Worm (Caenorhabditis elegans) whole organism, early embryonic: ENCODE data around the gene Y39A1A.10.

Experiments used
- aly-1 ChIP-seq: sonication (generic microtip); optimal IDR thresholded peaks from 2 replicates; lab custom pipeline; 2016; ENCODE audit warnings: missing genetic modification characterization, missing compliant biosample characterization
- ama-1 ChIP-seq: fragments of 150-350 bp; optimal IDR thresholded peaks from 2 replicates; lab custom pipeline; 2014
- ceh-13 ChIP-seq: fragments of 200-800 bp; sonication (Bioruptor generic); optimal IDR thresholded peaks from 2 replicates; lab custom pipeline; 2018; ENCODE audit warnings: mild to moderate bottlenecking, missing genetic modification characterization, missing compliant biosample characterization
- flt-1 ChIP-seq: fragments of 200-800 bp; sonication (Bioruptor generic); IDR thresholded peaks from 2 replicates; pipeline ENCODE4 v1.3.6; 2022; ENCODE audit warnings: missing genetic modification characterization, missing compliant biosample characterization
- hnd-1 ChIP-seq: sonication (generic microtip); optimal IDR thresholded peaks from 2 replicates; lab custom pipeline; 2016; ENCODE audit warnings: missing genetic modification characterization, missing compliant biosample characterization

DNA sequence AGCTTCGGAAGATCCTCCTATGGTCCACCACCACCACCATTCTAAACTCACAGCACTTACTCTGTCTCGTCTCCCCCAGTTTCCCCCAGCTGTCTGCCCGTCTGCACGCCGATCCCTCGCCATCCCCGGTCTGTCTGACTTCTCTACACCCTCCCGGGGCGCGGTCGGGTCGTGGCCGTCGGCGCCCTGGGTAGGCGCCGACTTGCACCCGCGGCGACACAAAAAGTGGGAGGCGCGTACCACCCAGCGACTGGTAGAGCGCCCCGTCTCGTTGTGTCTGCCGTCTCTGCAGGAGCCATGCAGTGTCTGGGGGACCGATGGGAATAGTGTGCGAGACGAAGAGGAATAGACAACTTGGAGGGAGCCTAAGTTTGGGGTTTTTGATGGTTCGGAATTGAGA, 1.5 kb downstream of the Y39A1A.10 start:
- no peak for TF ChIP-seq ceh-13 (GFP tag; lab: Kevin White, UChicago)
- no peak for TF ChIP-seq hnd-1
- 0 out of 2 replicates have a peak, but pooled peaks have one; percentile 8 for TF ChIP-seq flt-1 (GFP tag; lab: Robert Waterston, UW)
- peak; percentile 47 for TF ChIP-seq aly-1 (tag; lab: Kevin White, UChicago)
- no peak for TF ChIP-seq ama-1
